Worm (Caenorhabditis elegans) whole organism, young adult: ENCODE measurements around the gene hlh-27.

ENCODE experiments used
- B0035.1 ChIP-seq: sonication (generic microtip); optimal IDR thresholded peaks from 2 replicates; lab custom pipeline; 2016; ENCODE audit warnings: missing genetic modification characterization, mild to moderate bottlenecking, missing compliant biosample characterization, missing genotype, missing genetic modification reagents
- D2030.7 ChIP-seq: fragments of 200-800 bp; sonication (Bioruptor generic); IDR thresholded peaks from 2 replicates; pipeline ENCODE4 v1.3.6; 2022; ENCODE audit warnings: missing genetic modification reagents, missing genetic modification characterization, missing compliant biosample characterization
- F22D6.2 ChIP-seq: sonication (generic microtip); optimal IDR thresholded peaks from 2 replicates; lab custom pipeline; 2016; ENCODE audit warnings: mild to moderate bottlenecking, missing genetic modification characterization, missing compliant biosample characterization
- F23B12.7 ChIP-seq: sonication (generic microtip); optimal IDR thresholded peaks from 2 replicates; lab custom pipeline; 2017; ENCODE audit warnings: missing genetic modification characterization, mild to moderate bottlenecking, missing compliant biosample characterization, antibody characterized with exemption, moderate library complexity; ENCODE audit not compliant: insufficient read depth
- F33H1.4 ChIP-seq: fragments of 200-800 bp; sonication (Bioruptor generic); IDR thresholded peaks from 2 replicates; pipeline ENCODE4 v1.3.6; 2022; ENCODE audit warnings: missing genetic modification reagents, missing genetic modification characterization, missing compliant biosample characterization
- T26A5.8 ChIP-seq: sonication (generic microtip); optimal IDR thresholded peaks from 2 replicates; lab custom pipeline; 2016; ENCODE audit warnings: missing genetic modification characterization, missing compliant biosample characterization
- Y53F4B.3 ChIP-seq: fragments of 200-800 bp; sonication (Bioruptor generic); IDR thresholded peaks from 2 replicates; pipeline ENCODE4 v1.3.6; 2022; ENCODE audit warnings: missing genetic modification reagents, missing genetic modification characterization, missing compliant biosample characterization
- Y56A3A.18 ChIP-seq: fragments of 200-800 bp; sonication (Bioruptor generic); IDR thresholded peaks from 2 replicates; pipeline ENCODE4 v1.3.6; 2022; ENCODE audit warnings: missing genetic modification reagents, missing genetic modification characterization, missing compliant biosample characterization
- Y79H2A.3 ChIP-seq: fragments of 200-800 bp; sonication (Bioruptor generic); conservative IDR thresholded peaks from 2 replicates; pipeline ENCODE4 v1.3.6; 2022; ENCODE audit warnings: missing genetic modification reagents, missing genetic modification characterization, missing compliant biosample characterization
- ZK185.1 ChIP-seq: sonication (generic microtip); optimal IDR thresholded peaks from 2 replicates; lab custom pipeline; 2016; ENCODE audit warnings: mild to moderate bottlenecking, missing genetic modification characterization, missing compliant biosample characterization; ENCODE audit not compliant: poor library complexity, severe bottlenecking
- ama-1 ChIP-seq, 3 experiments: fragments of 150-350 bp in 1 of 3; sonication (generic microtip) in 2 of 3; optimal IDR thresholded peaks; 2 replicates each; lab custom pipeline; 2014 to 2018; ENCODE audit warnings: missing biosample characterization in 2 of 3, missing genetic modification characterization in 2 of 3, missing genetic modification reagents in 2 of 3
- aptf-2 ChIP-seq: fragments of 200-800 bp; sonication (Bioruptor generic); conservative IDR thresholded peaks from 2 replicates; pipeline ENCODE4 v1.3.6; 2022; ENCODE audit warnings: missing genetic modification reagents, missing genetic modification characterization, missing compliant biosample characterization
- attf-3 ChIP-seq: fragments of 200-800 bp; sonication (Bioruptor generic); conservative IDR thresholded peaks from 2 replicates; pipeline ENCODE4 v1.3.6; 2022; ENCODE audit warnings: missing genetic modification reagents, missing genetic modification characterization, missing compliant biosample characterization
- attf-5 ChIP-seq: fragments of 200-800 bp; sonication (Bioruptor generic); optimal IDR thresholded peaks from 2 replicates; lab custom pipeline; 2018; ENCODE audit warnings: mild to moderate bottlenecking, missing genetic modification characterization, missing compliant biosample characterization
- attf-6 ChIP-seq: fragments of 200-800 bp; sonication (Bioruptor generic); IDR thresholded peaks from 2 replicates; pipeline ENCODE4 v1.3.6; 2022; ENCODE audit warnings: missing genetic modification reagents, missing genetic modification characterization, missing compliant biosample characterization
- cebp-2 ChIP-seq: fragments of 200-800 bp; sonication (Bioruptor generic); IDR thresholded peaks from 2 replicates; pipeline ENCODE4 v1.3.6; 2022; ENCODE audit warnings: missing genetic modification characterization, missing compliant biosample characterization
- ceh-100 ChIP-seq: fragments of 200-800 bp; sonication (Bioruptor generic); IDR thresholded peaks from 2 replicates; pipeline ENCODE4 v1.3.6; 2022; ENCODE audit warnings: missing genetic modification reagents, missing genetic modification characterization, missing compliant biosample characterization
- ceh-40 ChIP-seq: fragments of 200-800 bp; sonication (Bioruptor generic); IDR thresholded peaks from 2 replicates; pipeline ENCODE4 v1.3.6; 2022; ENCODE audit warnings: missing genetic modification characterization, missing compliant biosample characterization
- ceh-79 ChIP-seq: sonication (generic microtip); optimal IDR thresholded peaks from 2 replicates; lab custom pipeline; 2017; ENCODE audit warnings: mild to moderate bottlenecking, missing genetic modification characterization, missing compliant biosample characterization
- die-1 ChIP-seq: sonication (generic microtip); optimal IDR thresholded peaks from 2 replicates; lab custom pipeline; 2016; ENCODE audit warnings: missing genotype, mild to moderate bottlenecking, missing genetic modification characterization, missing compliant biosample characterization
- dox-1 ChIP-seq: fragments of 200-800 bp; sonication (Bioruptor generic); IDR thresholded peaks from 2 replicates; pipeline ENCODE4 v1.3.6; 2022; ENCODE audit warnings: missing genetic modification reagents, missing genetic modification characterization, missing compliant biosample characterization
- egl-44 ChIP-seq: fragments of 200-800 bp; sonication (Bioruptor generic); IDR thresholded peaks from 2 replicates; pipeline ENCODE4 v1.3.6; 2022; ENCODE audit warnings: missing genetic modification reagents, missing genetic modification characterization, missing compliant biosample characterization
- ekl-4 ChIP-seq: fragments of 200-800 bp; sonication (Bioruptor generic); IDR thresholded peaks from 2 replicates; pipeline ENCODE4 v1.3.6; 2022; ENCODE audit warnings: missing genetic modification reagents, missing genetic modification characterization, missing compliant biosample characterization
- him-1 ChIP-seq: sonication (generic microtip); optimal IDR thresholded peaks from 2 replicates; lab custom pipeline; 2016; ENCODE audit warnings: missing genotype, missing genetic modification reagents, missing genetic modification characterization, missing compliant biosample characterization
- hmg-1.2 ChIP-seq: fragments of 200-800 bp; sonication (Bioruptor generic); IDR thresholded peaks from 2 replicates; pipeline ENCODE4 v1.3.6; 2022; ENCODE audit warnings: missing genetic modification reagents, missing genetic modification characterization, missing compliant biosample characterization
- let-526 ChIP-seq: fragments of 200-800 bp; sonication (Bioruptor generic); IDR thresholded peaks from 2 replicates; pipeline ENCODE4 v1.3.6; 2022; ENCODE audit warnings: missing genetic modification reagents, missing genetic modification characterization, missing compliant biosample characterization
- let-607 ChIP-seq, 2 experiments: fragments of 200-800 bp in 1 of 2; sonication (Bioruptor generic) in 1 of 2; sonication (generic microtip) in 1 of 2; optimal IDR thresholded peaks; 2 replicates each; lab custom pipeline; 2016 to 2018; ENCODE audit warnings: mild to moderate bottlenecking in 2 of 2, missing compliant biosample characterization in 2 of 2, missing genetic modification characterization in 2 of 2, moderate library complexity in 2 of 2, missing genotype in 1 of 2
- lin-26 ChIP-seq: fragments of 200-800 bp; sonication (Bioruptor generic); IDR thresholded peaks from 2 replicates; pipeline ENCODE4 v1.3.6; 2022; ENCODE audit warnings: missing genetic modification reagents, missing genetic modification characterization, missing compliant biosample characterization
- lin-35 ChIP-seq, 3 experiments: fragments of 150-350 bp in 2 of 3; sonication (generic microtip) in 1 of 3; optimal IDR thresholded peaks; 2 replicates each; lab custom pipeline; 2014 to 2018; ENCODE audit warnings: missing biosample characterization in 3 of 3, missing genetic modification characterization in 3 of 3, missing genetic modification reagents in 3 of 3
- lin-40 ChIP-seq: sonication (generic microtip); optimal IDR thresholded peaks from 2 replicates; lab custom pipeline; 2016; ENCODE audit warnings: missing genetic modification characterization, mild to moderate bottlenecking, missing compliant biosample characterization, missing genotype, missing genetic modification reagents
- lir-1 ChIP-seq: fragments of 200-800 bp; sonication (Bioruptor generic); conservative IDR thresholded peaks from 2 replicates; pipeline ENCODE4 v1.3.6; 2022; ENCODE audit warnings: missing genetic modification reagents, missing genetic modification characterization, missing compliant biosample characterization
- lsl-1 ChIP-seq: fragments of 200-800 bp; sonication (Bioruptor generic); optimal IDR thresholded peaks from 2 replicates; lab custom pipeline; 2018; ENCODE audit warnings: mild to moderate bottlenecking, missing genetic modification characterization, moderate library complexity, missing compliant biosample characterization
- madf-10 ChIP-seq: sonication (generic microtip); optimal IDR thresholded peaks from 2 replicates; lab custom pipeline; 2016; ENCODE audit warnings: mild to moderate bottlenecking, missing genetic modification characterization, missing compliant biosample characterization
- mel-28 ChIP-seq: sonication (generic microtip); optimal IDR thresholded peaks from 2 replicates; lab custom pipeline; 2016; ENCODE audit warnings: borderline replicate concordance, mild to moderate bottlenecking, missing genetic modification characterization, missing compliant biosample characterization
- mes-4 ChIP-seq: sonication (generic microtip); optimal IDR thresholded peaks from 2 replicates; lab custom pipeline; 2016; ENCODE audit warnings: missing genotype, missing genetic modification characterization, missing compliant biosample characterization
- mxl-1 ChIP-seq: sonication (generic microtip); optimal IDR thresholded peaks from 2 replicates; lab custom pipeline; 2016; ENCODE audit warnings: missing genetic modification characterization, missing compliant biosample characterization
- nfya-2 ChIP-seq: fragments of 200-800 bp; sonication (Bioruptor generic); IDR thresholded peaks from 2 replicates; pipeline ENCODE4 v1.3.6; 2022; ENCODE audit warnings: missing genetic modification reagents, missing genetic modification characterization, missing compliant biosample characterization
- nhr-80 ChIP-seq: sonication (generic microtip); optimal IDR thresholded peaks from 2 replicates; lab custom pipeline; 2016; ENCODE audit warnings: missing genetic modification characterization, missing compliant biosample characterization
- rec-8 ChIP-seq, 2 experiments: sonication (generic microtip); optimal IDR thresholded peaks; 2 replicates each; lab custom pipeline; 2016; ENCODE audit warnings: mild to moderate bottlenecking in 2 of 2, missing genetic modification characterization in 2 of 2, missing genetic modification reagents in 2 of 2, missing genotype in 2 of 2, missing biosample characterization in 1 of 2, missing compliant biosample characterization in 1 of 2, moderate library complexity in 1 of 2
- repo-1 ChIP-seq: sonication (generic microtip); optimal IDR thresholded peaks from 2 replicates; lab custom pipeline; 2017; ENCODE audit warnings: mild to moderate bottlenecking, missing genetic modification characterization, missing compliant biosample characterization
- rpc-1 ChIP-seq, 2 experiments: fragments of 150-350 bp in 1 of 2; sonication (generic microtip) in 1 of 2; optimal IDR thresholded peaks; 2 replicates each; lab custom pipeline; 2014 to 2018; ENCODE audit warnings: missing biosample characterization in 1 of 2, missing genetic modification characterization in 1 of 2, missing genetic modification reagents in 1 of 2, missing genotype in 1 of 2
- sea-2 ChIP-seq: fragments of 200-800 bp; sonication (Bioruptor generic); IDR thresholded peaks from 2 replicates; pipeline ENCODE4 v1.3.6; 2022; ENCODE audit warnings: missing genetic modification characterization, missing compliant biosample characterization
- snpc-3.4 ChIP-seq: sonication (generic microtip); optimal IDR thresholded peaks from 2 replicates; lab custom pipeline; 2017; ENCODE audit warnings: missing genetic modification characterization, mild to moderate bottlenecking, missing compliant biosample characterization, antibody characterized with exemption, moderate library complexity, missing genotype, missing genetic modification reagents
- unc-130 ChIP-seq: sonication (generic microtip); optimal IDR thresholded peaks from 2 replicates; lab custom pipeline; 2016; ENCODE audit warnings: missing genetic modification reagents, missing genetic modification characterization, missing compliant biosample characterization
- zim-3 ChIP-seq: sonication (generic microtip); optimal IDR thresholded peaks from 2 replicates; lab custom pipeline; 2017; ENCODE audit warnings: mild to moderate bottlenecking, missing genetic modification characterization, moderate library complexity, missing compliant biosample characterization
- ztf-25 ChIP-seq: fragments of 200-800 bp; sonication (Bioruptor generic); IDR thresholded peaks from 2 replicates; pipeline ENCODE4 v1.3.6; 2022; ENCODE audit warnings: missing genetic modification reagents, missing genetic modification characterization, missing compliant biosample characterization
- ztf-26 ChIP-seq: sonication (generic microtip); optimal IDR thresholded peaks from 2 replicates; lab custom pipeline; 2017; ENCODE audit warnings: missing genetic modification characterization, missing compliant biosample characterization

Gene hlh-27

ce11 chrII:5577060-5577459, 37.0 kb upstream of the hlh-27 start (continued):
- TF ChIP-seq lir-1 (GFP tag; lab: Robert Waterston, UW) (no peak), ceh-79 (tag; lab: Kevin White, UChicago) (no peak), T26A5.8 (tag; lab: Kevin White, UChicago) (no peak), attf-6 (GFP tag; lab: Robert Waterston, UW) (peak; percentile 70), F33H1.4 (GFP tag; lab: Robert Waterston, UW) (peak; percentile 27; the same call in 1 of the 2 replicates), ceh-100 (GFP tag; lab: Robert Waterston, UW) (peak; percentile 53; the same call in 1 of the 2 replicates), lin-35 (GFP tag; optimal IDR thresholded peaks at IDR 0.05; lab: Kevin White, UChicago) (peak in 1 of 3 experiments; percentile 62), rpc-1 (optimal IDR thresholded peaks at IDR 0.05; lab: Kevin White, UChicago) (peak; percentile 80), rpc-1 (tag; optimal IDR thresholded peaks at IDR 0.05; lab: Kevin White, UChicago) (peak; percentile 88), mxl-1 (tag; lab: Kevin White, UChicago) (peak; percentile 41), snpc-3.4 (tag; lab: Kevin White, UChicago) (peak; percentile 22), nfya-2 (GFP tag; lab: Robert Waterston, UW) (no peak), Y79H2A.3 (no peak), repo-1 (peak; percentile 15), hmg-1.2 (peak; percentile 71), rec-8 (tag; optimal IDR thresholded peaks at IDR 0.05; lab: Kevin White, UChicago) (peak in 1 of 2 experiments; percentile 65), lin-26 (GFP tag; lab: Robert Waterston, UW) (peak; percentile 86), lsl-1 (GFP tag; lab: Kevin White, UChicago) (peak; percentile 8), aptf-2 (0 out of 2 replicates have a peak, but pooled peaks have one; percentile 30), mel-28 (no peak), him-1 (tag; lab: Kevin White, UChicago) (peak; percentile 80), lin-40 (tag; lab: Kevin White, UChicago) (peak; percentile 48), let-526 (GFP tag; lab: Robert Waterston, UW) (no peak), zim-3 (peak; percentile 35), ama-1 (optimal IDR thresholded peaks at IDR 0.05; lab: Kevin White, UChicago) (no peak), ama-1 (GFP tag; optimal IDR thresholded peaks at IDR 0.05; lab: Kevin White, UChicago) (peak; percentile 9 to 73), dox-1 (GFP tag; lab: Robert Waterston, UW) (peak; percentile 71), F23B12.7 (tag; lab: Kevin White, UChicago) (peak; percentile 81), D2030.7 (GFP tag; lab: Robert Waterston, UW) (0 out of 2 replicates have a peak, but pooled peaks have one; percentile 26), F22D6.2 (tag; lab: Kevin White, UChicago) (no peak), ztf-26 (tag; lab: Kevin White, UChicago) (peak; percentile 7), die-1 (tag; lab: Kevin White, UChicago) (peak; percentile 69), unc-130 (GFP tag; lab: Kevin White, UChicago) (peak; percentile 18), mes-4 (tag; lab: Kevin White, UChicago) (peak; percentile 56), attf-5 (peak; percentile 30), ztf-25 (GFP tag; lab: Robert Waterston, UW) (no peak), madf-10 (tag; lab: Kevin White, UChicago) (peak; percentile 1), Y53F4B.3 (GFP tag; lab: Robert Waterston, UW) (0 out of 2 replicates have a peak, but pooled peaks have one; percentile 30), attf-3 (GFP tag; lab: Robert Waterston, UW) (0 out of 2 replicates have a peak, but pooled peaks have one; percentile 13), B0035.1 (peak; percentile 15), ceh-40 (peak; percentile 59; the same call in 1 of the 2 replicates), ZK185.1 (tag; lab: Kevin White, UChicago) (peak; percentile 51), egl-44 (GFP tag; lab: Robert Waterston, UW) (no peak), nhr-80 (tag; lab: Kevin White, UChicago) (peak; percentile 28), cebp-2 (GFP tag; lab: Robert Waterston, UW) (peak; percentile 60; the same call in 1 of the 2 replicates), sea-2 (GFP tag; lab: Robert Waterston, UW) (no peak), ekl-4 (GFP tag; lab: Robert Waterston, UW) (peak; percentile 40; the same call in 1 of the 2 replicates), let-607 (tag; optimal IDR thresholded peaks at IDR 0.05; lab: Kevin White, UChicago) (peak; percentile 17 to 31), Y56A3A.18 (0 out of 2 replicates have a peak, but pooled peaks have one; percentile 55)
